Worm (Caenorhabditis elegans) whole organism, young adult: Measurements from ENCODE around the gene chl-1.

Experiments
- F57C9.4 ChIP-seq: sonication (generic microtip); optimal IDR thresholded peaks from 2 replicates; lab custom pipeline; 2017; ENCODE audit warnings: mild to moderate bottlenecking, missing genetic modification characterization, missing compliant biosample characterization
- ets-4 ChIP-seq: fragments of 200-800 bp; sonication (Bioruptor generic); optimal IDR thresholded peaks from 2 replicates; lab custom pipeline; 2018; ENCODE audit warnings: mild to moderate bottlenecking, missing genetic modification characterization, missing compliant biosample characterization
- unc-130 ChIP-seq: sonication (generic microtip); optimal IDR thresholded peaks from 2 replicates; lab custom pipeline; 2016; ENCODE audit warnings: missing genetic modification reagents, missing genetic modification characterization, missing compliant biosample characterization
- ztf-18 ChIP-seq: sonication (generic microtip); optimal IDR thresholded peaks from 2 replicates; lab custom pipeline; 2016; ENCODE audit warnings: missing genotype, mild to moderate bottlenecking, missing genetic modification characterization, missing compliant biosample characterization

DNA sequence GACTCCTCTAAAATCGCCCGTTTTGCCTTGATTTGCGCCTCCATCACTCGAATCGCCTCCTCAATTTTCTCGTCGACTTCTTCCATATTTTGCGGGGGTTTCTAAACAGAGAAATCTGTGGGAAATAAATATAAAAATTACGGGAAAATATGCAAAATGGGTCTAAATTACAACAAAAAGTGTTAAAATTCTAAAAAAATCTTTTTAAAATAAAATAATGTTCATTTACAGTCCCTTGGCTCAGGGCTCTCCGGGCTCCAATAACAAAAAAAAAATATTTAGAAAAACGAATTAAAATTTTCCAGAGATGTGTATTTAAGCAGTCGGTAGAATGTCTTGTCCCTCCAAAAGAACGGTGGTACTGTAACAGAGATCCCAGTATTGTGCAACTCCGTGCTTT lies 18.9 kb upstream of the chl-1 start, which contains the start of gene M03C11.6:
- no peak for TF ChIP-seq unc-130 (GFP tag; lab: Kevin White, UChicago)
- TF ChIP-seq ets-4 (GFP tag; lab: Kevin White, UChicago), result no peak
- TF ChIP-seq F57C9.4 (tag; lab: Kevin White, UChicago), result no peak
- no peak for TF ChIP-seq ztf-18 (tag; lab: Kevin White, UChicago)
